Fruit fly (Drosophila melanogaster) whole organism, embryonic: ENCODE measurements around the gene lky.

ENCODE experiments used
- ATbp ChIP-seq: fragments of 200-800 bp; sonication (Bioruptor generic); optimal IDR thresholded peaks from 2 replicates; lab custom pipeline; 2017; ENCODE audit warnings: missing biosample characterization, mild to moderate bottlenecking, missing genetic modification characterization, missing genetic modification reagents
- Adf1 ChIP-seq: fragments of 200-800 bp; sonication (Bioruptor generic); IDR thresholded peaks from 2 replicates; pipeline ENCODE4 v1.3.6; 2022; ENCODE audit warnings: missing biosample characterization, missing genetic modification characterization
- Atf6 ChIP-seq: fragments of 200-800 bp; sonication (Bioruptor generic); IDR thresholded peaks from 2 replicates; pipeline ENCODE4 v1.3.6; 2022; ENCODE audit warnings: missing biosample characterization, missing genetic modification characterization
- BEAF-32 ChIP-seq: fragments of 200-800 bp; sonication (Bioruptor generic); optimal IDR thresholded peaks from 3 replicates; lab custom pipeline; 2017; ENCODE audit warnings: missing biosample characterization, missing genetic modification characterization, mild to moderate bottlenecking, moderate library complexity, missing genetic modification reagents
- CG10147 ChIP-seq: fragments of 200-800 bp; sonication (Bioruptor generic); optimal IDR thresholded peaks from 2 replicates; lab custom pipeline; 2019; ENCODE audit warnings: missing biosample characterization, mild to moderate bottlenecking, missing genetic modification characterization, moderate library complexity
- CG10209 ChIP-seq: fragments of 200-800 bp; sonication (Bioruptor generic); optimal IDR thresholded peaks from 3 replicates; lab custom pipeline; 2017; ENCODE audit warnings: missing biosample characterization, mild to moderate bottlenecking, missing genetic modification characterization, missing genetic modification reagents
- CG11560 ChIP-seq: fragments of 200-800 bp; sonication (Bioruptor generic); IDR thresholded peaks from 3 replicates; pipeline ENCODE4 v1.3.6; 2022; ENCODE audit warnings: missing biosample characterization, missing genetic modification characterization
- CG14050 ChIP-seq: fragments of 200-800 bp; sonication (Bioruptor generic); IDR thresholded peaks from 3 replicates; pipeline ENCODE4 v1.3.6; 2022; ENCODE audit warnings: missing biosample characterization, missing genetic modification characterization
- CG1792 ChIP-seq: fragments of 200-800 bp; sonication (Bioruptor generic); optimal IDR thresholded peaks from 2 replicates; lab custom pipeline; 2016; ENCODE audit warnings: missing biosample characterization, missing genetic modification characterization
- CG2202 ChIP-seq: fragments of 200-800 bp; sonication (Bioruptor generic); optimal IDR thresholded peaks from 2 replicates; lab custom pipeline; 2018; ENCODE audit warnings: missing biosample characterization, mild to moderate bottlenecking, missing genetic modification characterization
- CG31365 ChIP-seq: fragments of 200-800 bp; sonication (Bioruptor generic); optimal IDR thresholded peaks from 2 replicates; lab custom pipeline; 2018; ENCODE audit warnings: missing biosample characterization, mild to moderate bottlenecking, missing genetic modification characterization
- CG31388 ChIP-seq: fragments of 200-800 bp; sonication (Bioruptor generic); optimal IDR thresholded peaks from 2 replicates; lab custom pipeline; 2016; ENCODE audit warnings: missing biosample characterization, missing genetic modification characterization
- CG7928 ChIP-seq: fragments of 200-800 bp; sonication (Bioruptor generic); optimal IDR thresholded peaks from 2 replicates; lab custom pipeline; 2017; ENCODE audit warnings: missing biosample characterization, mild to moderate bottlenecking, missing genetic modification characterization
- CG9817 ChIP-seq: fragments of 200-800 bp; sonication (Bioruptor generic); optimal IDR thresholded peaks from 2 replicates; lab custom pipeline; 2018; ENCODE audit warnings: missing biosample characterization, mild to moderate bottlenecking, missing genetic modification characterization, moderate library complexity
- Chrac-16 ChIP-seq: fragments of 200-800 bp; sonication (Bioruptor generic); optimal IDR thresholded peaks from 3 replicates; lab custom pipeline; 2016; ENCODE audit warnings: missing biosample characterization, missing genetic modification characterization
- CrebB ChIP-seq: fragments of 200-800 bp; sonication (Bioruptor generic); optimal IDR thresholded peaks from 3 replicates; lab custom pipeline; 2018; ENCODE audit warnings: missing biosample characterization, mild to moderate bottlenecking, missing genetic modification characterization
- D ChIP-seq, 2 experiments: fragments of 200-800 bp in 1 of 2; fragments of >200 bp in 1 of 2; sonication (Bioruptor generic) in 1 of 2; optimal IDR thresholded peaks; 2 replicates in 1 of 2; 3 replicates in 1 of 2; lab custom pipeline; 2017; ENCODE audit warnings: mild to moderate bottlenecking in 1 of 2, missing biosample characterization in 1 of 2, missing genetic modification characterization in 1 of 2, missing genetic modification reagents in 1 of 2
- E2f1 ChIP-seq: fragments of 200-800 bp; sonication (Bioruptor generic); IDR thresholded peaks from 2 replicates; pipeline ENCODE4 v1.3.6; 2022; ENCODE audit warnings: missing biosample characterization, missing genetic modification characterization
- GATAe ChIP-seq: fragments of 200-800 bp; sonication (Bioruptor generic); conservative IDR thresholded peaks from 2 replicates; pipeline ENCODE4 v1.3.6; 2022; ENCODE audit warnings: missing biosample characterization, missing genetic modification characterization
- Gug ChIP-seq: fragments of 200-800 bp; sonication (Bioruptor generic); IDR thresholded peaks from 4 replicates; pipeline ENCODE4 v1.3.6; 2022; ENCODE audit warnings: missing biosample characterization, missing genetic modification characterization
- HmgZ ChIP-seq: fragments of 200-800 bp; sonication (Bioruptor generic); optimal IDR thresholded peaks from 2 replicates; lab custom pipeline; 2018; ENCODE audit warnings: missing biosample characterization, mild to moderate bottlenecking, missing genetic modification characterization
- Hr51 ChIP-seq, 2 experiments: fragments of 200-800 bp; sonication (Bioruptor generic); optimal IDR thresholded peaks; 2 replicates in 1 of 2; 3 replicates in 1 of 2; lab custom pipeline; 2016 to 2018; ENCODE audit warnings: missing biosample characterization in 2 of 2, missing genetic modification characterization in 2 of 2, mild to moderate bottlenecking in 1 of 2, moderate library complexity in 1 of 2
- Oaz ChIP-seq: fragments of 200-800 bp; sonication (Bioruptor generic); IDR thresholded peaks from 2 replicates; pipeline ENCODE4 v1.3.6; 2022; ENCODE audit warnings: missing biosample characterization, missing genetic modification characterization
- Ptx1 ChIP-seq: fragments of 200-800 bp; sonication (Bioruptor generic); IDR thresholded peaks from 2 replicates; pipeline ENCODE4 v1.3.6; 2022; ENCODE audit warnings: missing biosample characterization, missing genetic modification characterization
- Side ChIP-seq: fragments of 200-800 bp; sonication (Bioruptor generic); optimal IDR thresholded peaks from 2 replicates; lab custom pipeline; 2016; ENCODE audit warnings: missing biosample characterization, missing genetic modification characterization
- Ssrp ChIP-seq: fragments of 200-800 bp; sonication (Bioruptor generic); optimal IDR thresholded peaks from 2 replicates; lab custom pipeline; 2018; ENCODE audit warnings: missing biosample characterization, mild to moderate bottlenecking, missing genetic modification characterization, moderate library complexity
- Xbp1 ChIP-seq: fragments of 200-800 bp; sonication (Bioruptor generic); optimal IDR thresholded peaks from 3 replicates; lab custom pipeline; 2016; ENCODE audit warnings: missing biosample characterization, mild to moderate bottlenecking, missing genetic modification characterization
- amos ChIP-seq: fragments of 200-800 bp; sonication (Bioruptor generic); IDR thresholded peaks from 2 replicates; pipeline ENCODE4 v1.3.6; 2022; ENCODE audit warnings: missing biosample characterization, missing genetic modification characterization; ENCODE audit not compliant: partially characterized antibody
- bcd ChIP-seq: fragments of 200-800 bp; sonication (Bioruptor generic); optimal IDR thresholded peaks from 2 replicates; lab custom pipeline; 2017; ENCODE audit warnings: missing biosample characterization, mild to moderate bottlenecking, missing genetic modification characterization
- chn ChIP-seq: fragments of 200-800 bp; sonication (Bioruptor generic); optimal IDR thresholded peaks from 2 replicates; lab custom pipeline; 2016; ENCODE audit warnings: missing biosample characterization, missing genetic modification characterization
- dimm ChIP-seq: fragments of 200-800 bp; sonication (Bioruptor generic); IDR thresholded peaks from 2 replicates; pipeline ENCODE4 v1.3.6; 2022; ENCODE audit warnings: missing biosample characterization, missing genetic modification characterization
- dysf ChIP-seq: fragments of 200-800 bp; sonication (Bioruptor generic); IDR thresholded peaks from 3 replicates; pipeline ENCODE4 v1.3.6; 2022; ENCODE audit warnings: missing biosample characterization, missing genetic modification characterization
- ems ChIP-seq: fragments of 200-800 bp; sonication (Bioruptor generic); optimal IDR thresholded peaks from 3 replicates; lab custom pipeline; 2016; ENCODE audit warnings: missing biosample characterization, missing genetic modification characterization
- esg ChIP-seq: fragments of 200-800 bp; sonication (Bioruptor generic); conservative IDR thresholded peaks from 2 replicates; pipeline ENCODE4 v1.3.6; 2022; ENCODE audit warnings: missing biosample characterization, missing genetic modification characterization
- gsb ChIP-seq: fragments of 200-800 bp; sonication (Bioruptor generic); IDR thresholded peaks from 2 replicates; pipeline ENCODE4 v1.3.6; 2022; ENCODE audit warnings: missing biosample characterization, missing genetic modification characterization
- ham ChIP-seq: fragments of 200-800 bp; sonication (Bioruptor generic); IDR thresholded peaks from 2 replicates; pipeline ENCODE4 v1.3.6; 2022; ENCODE audit warnings: missing biosample characterization, missing genetic modification characterization
- her ChIP-seq: fragments of 200-800 bp; sonication (Bioruptor generic); optimal IDR thresholded peaks from 2 replicates; lab custom pipeline; 2016; ENCODE audit warnings: missing biosample characterization, missing genetic modification characterization
- knrl ChIP-seq: fragments of 200-800 bp; sonication (Bioruptor generic); IDR thresholded peaks from 3 replicates; pipeline ENCODE4 v1.3.6; 2022; ENCODE audit warnings: missing biosample characterization, missing genetic modification characterization; ENCODE audit not compliant: partially characterized antibody
- lilli ChIP-seq: fragments of 200-800 bp; sonication (Bioruptor generic); optimal IDR thresholded peaks from 3 replicates; lab custom pipeline; 2016; ENCODE audit warnings: missing biosample characterization, missing genetic modification characterization
- mld ChIP-seq: fragments of 200-800 bp; sonication (Bioruptor generic); IDR thresholded peaks from 3 replicates; pipeline ENCODE4 v1.3.6; 2022; ENCODE audit warnings: missing biosample characterization, missing genetic modification characterization; ENCODE audit not compliant: partially characterized antibody
- nmo ChIP-seq: fragments of 200-800 bp; sonication (Bioruptor generic); optimal IDR thresholded peaks from 2 replicates; lab custom pipeline; 2018; ENCODE audit warnings: missing biosample characterization, mild to moderate bottlenecking, missing genetic modification characterization, moderate library complexity
- odd ChIP-seq: fragments of 200-800 bp; sonication (Bioruptor generic); optimal IDR thresholded peaks from 2 replicates; lab custom pipeline; 2017; ENCODE audit warnings: missing biosample characterization, mild to moderate bottlenecking, missing genetic modification characterization
- pnt ChIP-seq: fragments of 200-800 bp; sonication (Bioruptor generic); optimal IDR thresholded peaks from 3 replicates; lab custom pipeline; 2016; ENCODE audit warnings: missing biosample characterization, missing genetic modification characterization
- salm ChIP-seq: fragments of 200-800 bp; sonication (Bioruptor generic); optimal IDR thresholded peaks from 2 replicates; lab custom pipeline; 2018; ENCODE audit warnings: missing biosample characterization, mild to moderate bottlenecking, missing genetic modification characterization
- shn ChIP-seq: fragments of 200-800 bp; sonication (Bioruptor generic); optimal IDR thresholded peaks from 3 replicates; lab custom pipeline; 2016; ENCODE audit warnings: missing biosample characterization, missing genetic modification characterization
- slbo ChIP-seq: fragments of 200-800 bp; sonication (Bioruptor generic); IDR thresholded peaks from 2 replicates; pipeline ENCODE4 v1.3.6; 2022; ENCODE audit warnings: missing biosample characterization, missing genetic modification characterization
- sr ChIP-seq: fragments of 200-800 bp; sonication (Bioruptor generic); IDR thresholded peaks from 3 replicates; pipeline ENCODE4 v1.3.6; 2022; ENCODE audit warnings: missing biosample characterization, missing genetic modification characterization
- tgo ChIP-seq: fragments of 200-800 bp; sonication (Bioruptor generic); IDR thresholded peaks from 3 replicates; pipeline ENCODE4 v1.3.6; 2022; ENCODE audit warnings: missing biosample characterization, missing genetic modification characterization
- tio ChIP-seq: fragments of 200-800 bp; sonication (Bioruptor generic); optimal IDR thresholded peaks from 2 replicates; lab custom pipeline; 2017; ENCODE audit warnings: missing biosample characterization, missing genetic modification characterization, inconsistent platforms
- zen ChIP-seq: fragments of 200-800 bp; sonication (Bioruptor generic); optimal IDR thresholded peaks from 3 replicates; lab custom pipeline; 2018; ENCODE audit warnings: missing biosample characterization, mild to moderate bottlenecking, missing genetic modification characterization, moderate library complexity
- zfh2 ChIP-seq: fragments of 200-800 bp; sonication (Bioruptor generic); optimal IDR thresholded peaks from 2 replicates; lab custom pipeline; 2016; ENCODE audit warnings: missing biosample characterization, missing genetic modification characterization

Gene lky

dm6 chrX:19964215-19964614 lies 37.7 kb downstream of the lky start (continued):
- TF ChIP-seq slbo (peak; percentile 71), zfh2 (GFP tag; lab: Kevin White, UChicago) (peak; percentile 20), Adf1 (peak; percentile 37; the same call in 1 of the 2 replicates), CG10209 (peak; percentile 33), Chrac-16 (peak; percentile 17), Oaz (GFP tag; lab: Robert Waterston, UW) (peak; percentile 14; the same call in 1 of the 2 replicates), ATbp (GFP tag; lab: Kevin White, UChicago) (peak; percentile 20), esg (GFP tag; lab: Robert Waterston, UW) (no peak), Hr51 (GFP tag; optimal IDR thresholded peaks at IDR 0.05; lab: Kevin White, UChicago) (peak in 1 of 2 experiments; percentile 70), CG1792 (GFP tag; lab: Kevin White, UChicago) (no peak), Side (GFP tag; lab: Kevin White, UChicago) (peak; percentile 2), CG10147 (GFP tag; lab: Kevin White, UChicago) (peak; percentile 4), Atf6 (0 out of 2 replicates have a peak, but pooled peaks have one; percentile 21), amos (GFP tag; lab: Robert Waterston, UW) (no peak), nmo (GFP tag; lab: Kevin White, UChicago) (peak; percentile 42), dysf (GFP tag; lab: Robert Waterston, UW) (peak; percentile 65; the same call in 2 of the 3 replicates), Gug (GFP tag; lab: Robert Waterston, UW) (no peak), gsb (no peak), D (optimal IDR thresholded peaks at IDR 0.05; lab: Kevin White, UChicago) (no peak), D (GFP tag; optimal IDR thresholded peaks at IDR 0.05; lab: Kevin White, UChicago) (no peak), HmgZ (tag; lab: Kevin White, UChicago) (peak; percentile 13), CG14050 (peak; percentile 48; the same call in 1 of the 3 replicates), pnt (peak; percentile 27), zen (no peak), bcd (GFP tag; lab: Kevin White, UChicago) (peak; percentile 24), GATAe (GFP tag; lab: Robert Waterston, UW) (no peak), Ssrp (tag; lab: Kevin White, UChicago) (peak; percentile 27), Ptx1 (GFP tag; lab: Robert Waterston, UW) (peak; percentile 39; the same call in 1 of the 2 replicates), sr (0 out of 3 replicates have a peak, but pooled peaks have one; percentile 12), Xbp1 (GFP tag; lab: Kevin White, UChicago) (peak; percentile 32), BEAF-32 (GFP tag; lab: Kevin White, UChicago) (no peak), E2f1 (GFP tag; lab: Robert Waterston, UW) (peak; percentile 50), CG31388 (GFP tag; lab: Kevin White, UChicago) (no peak), mld (GFP tag; lab: Robert Waterston, UW) (no peak), salm (tag; lab: Kevin White, UChicago) (no peak), odd (GFP tag; lab: Kevin White, UChicago) (peak; percentile 5)
- TF ChIP-seq, all 482 proteins: peak for 122

DNA sequence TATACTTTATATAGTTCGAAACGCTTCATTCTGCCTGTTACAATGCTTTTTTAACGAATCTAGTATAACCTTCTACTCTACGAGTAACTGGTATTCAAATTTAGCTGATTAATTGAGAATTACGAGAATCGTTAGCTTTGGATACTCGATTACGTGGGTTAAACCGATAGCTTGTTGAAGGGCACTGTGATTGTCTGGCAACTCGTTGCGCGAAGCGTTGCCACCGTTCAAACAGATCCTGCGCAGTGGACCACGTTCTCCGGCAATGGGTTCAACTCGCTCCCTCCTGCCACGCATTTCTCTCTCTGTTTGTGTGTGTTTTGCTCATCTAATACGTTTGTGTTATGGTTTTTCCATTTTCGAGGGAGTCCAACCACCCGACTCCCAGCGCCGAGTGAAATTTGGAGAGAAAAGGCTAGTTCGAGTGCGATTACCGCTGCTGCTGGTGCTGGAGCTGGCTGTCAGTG lies 41.0 kb downstream of the lky start, which contains the start of gene Nep3:
TSS of gene Nep3 (plus strand) at position 417 of the 467 bp plus-strand sequence.
- TF ChIP-seq dimm (GFP tag; lab: Robert Waterston, UW) = no peak
- TF ChIP-seq CG31365 = no peak
- TF ChIP-seq shn = no peak
- TF ChIP-seq tio = no peak
- TF ChIP-seq tgo = no peak
- no peak for TF ChIP-seq ham (GFP tag; lab: Robert Waterston, UW)
- no peak for TF ChIP-seq CrebB (tag; lab: Kevin White, UChicago)
- no peak for TF ChIP-seq chn (GFP tag; lab: Kevin White, UChicago)
- TF ChIP-seq knrl (GFP tag; lab: Robert Waterston, UW) = 0 out of 3 replicates have a peak, but pooled peaks have one; percentile 29
- no peak for TF ChIP-seq ems (GFP tag; lab: Kevin White, UChicago)
- no peak for TF ChIP-seq CG2202 (tag; lab: Kevin White, UChicago)
- TF ChIP-seq amos (GFP tag; lab: Robert Waterston, UW) = peak; percentile 20; the same call in 1 of the 2 replicates
- peak; percentile 71; the same call in 2 of the 3 replicates for TF ChIP-seq CG11560 (tag; lab: Robert Waterston, UW)
- no peak for TF ChIP-seq CG7928 (GFP tag; lab: Kevin White, UChicago)
- no peak for TF ChIP-seq CG9817
- no peak for TF ChIP-seq lilli (GFP tag; lab: Kevin White, UChicago)
- no peak for TF ChIP-seq her (GFP tag; lab: Kevin White, UChicago)
